Worm (Caenorhabditis elegans) whole organism, L4 larva: ENCODE data around the gene Y37H2A.14.

ENCODE experiments used
- D1046.2 ChIP-seq: fragments of 200-800 bp; sonication (Bioruptor generic); IDR thresholded peaks from 2 replicates; pipeline ENCODE4 v1.3.6; 2022; ENCODE audit warnings: missing genetic modification characterization, missing compliant biosample characterization
- F10B5.3 ChIP-seq: sonication (generic microtip); optimal IDR thresholded peaks from 2 replicates; lab custom pipeline; 2016; ENCODE audit warnings: mild to moderate bottlenecking, missing genetic modification characterization, missing compliant biosample characterization
- F37D6.2 ChIP-seq: sonication (generic microtip); optimal IDR thresholded peaks from 2 replicates; lab custom pipeline; 2016; ENCODE audit warnings: mild to moderate bottlenecking, missing genetic modification characterization, missing compliant biosample characterization
- F44E2.7 ChIP-seq: fragments of 200-800 bp; sonication (Bioruptor generic); IDR thresholded peaks from 2 replicates; pipeline ENCODE4 v2.1.2; 2022; ENCODE audit warnings: missing genetic modification characterization, missing compliant biosample characterization
- T20F7.1 ChIP-seq: fragments of 200-800 bp; sonication (Bioruptor generic); optimal IDR thresholded peaks from 2 replicates; lab custom pipeline; 2018; ENCODE audit warnings: mild to moderate bottlenecking, missing genetic modification characterization, missing compliant biosample characterization
- Y105C5A.15 ChIP-seq: fragments of 200-800 bp; sonication (Bioruptor generic); IDR thresholded peaks from 2 replicates; pipeline ENCODE4 v1.3.6; 2022; ENCODE audit warnings: missing genetic modification characterization, missing compliant biosample characterization
- Y5F2A.4 ChIP-seq: fragments of 200-800 bp; sonication (Bioruptor generic); optimal IDR thresholded peaks from 2 replicates; lab custom pipeline; 2018; ENCODE audit warnings: mild to moderate bottlenecking, missing genetic modification characterization, missing compliant biosample characterization
- Y75B8A.6 ChIP-seq: fragments of 200-800 bp; sonication (Bioruptor generic); IDR thresholded peaks from 2 replicates; pipeline ENCODE4 v1.3.6; 2022; ENCODE audit warnings: missing genetic modification reagents, missing genetic modification characterization, missing compliant biosample characterization
- ZK337.2 ChIP-seq: fragments of 200-800 bp; sonication (Bioruptor generic); IDR thresholded peaks from 2 replicates; pipeline ENCODE4 v1.3.6; 2022; ENCODE audit warnings: missing genetic modification reagents, missing genetic modification characterization, missing compliant biosample characterization
- aha-1 ChIP-seq: fragments of 150-350 bp; peaks from one replicate; lab custom pipeline; 2014; ENCODE audit warnings: missing biosample characterization, missing genetic modification characterization
- attf-4 ChIP-seq: sonication (generic microtip); optimal IDR thresholded peaks from 3 replicates; lab custom pipeline; 2017; ENCODE audit warnings: missing biosample characterization, missing genetic modification characterization
- ceh-82 ChIP-seq: sonication (generic microtip); optimal IDR thresholded peaks from 2 replicates; lab custom pipeline; 2017; ENCODE audit warnings: missing biosample characterization, missing genetic modification characterization
- ces-1 ChIP-seq: fragments of 150-350 bp; sonication (generic microtip); optimal IDR thresholded peaks from 4 replicates; lab custom pipeline; 2014; ENCODE audit warnings: missing biosample characterization, missing genetic modification reagents, missing genetic modification characterization
- dmd-6 ChIP-seq: fragments of 200-800 bp; sonication (Bioruptor generic); IDR thresholded peaks from 2 replicates; pipeline ENCODE4 v1.3.6; 2022; ENCODE audit warnings: missing genetic modification reagents, missing genetic modification characterization, missing compliant biosample characterization
- dve-1 ChIP-seq: sonication (generic microtip); optimal IDR thresholded peaks from 2 replicates; lab custom pipeline; 2017; ENCODE audit warnings: antibody characterized with exemption, mild to moderate bottlenecking, missing genetic modification characterization, missing compliant biosample characterization; ENCODE audit not compliant: insufficient read depth
- egl-43 ChIP-seq: fragments of 200-800 bp; sonication (Bioruptor generic); IDR thresholded peaks from 2 replicates; pipeline ENCODE4 v1.3.6; 2022; ENCODE audit warnings: missing genetic modification reagents, missing genetic modification characterization, missing compliant biosample characterization
- fkh-10 ChIP-seq: fragments of 150-350 bp; optimal IDR thresholded peaks from 2 replicates; lab custom pipeline; 2014; ENCODE audit warnings: missing biosample characterization, missing genetic modification reagents, missing genetic modification characterization
- hlh-11 ChIP-seq: fragments of 200-800 bp; sonication (Bioruptor generic); optimal IDR thresholded peaks from 2 replicates; lab custom pipeline; 2018; ENCODE audit warnings: mild to moderate bottlenecking, missing genetic modification characterization, missing compliant biosample characterization
- hmg-1.1 ChIP-seq: fragments of 200-800 bp; sonication (Bioruptor generic); IDR thresholded peaks from 2 replicates; pipeline ENCODE4 v1.3.6; 2022; ENCODE audit warnings: missing genetic modification reagents, missing genetic modification characterization, missing compliant biosample characterization
- lin-29 ChIP-seq: fragments of 200-800 bp; sonication (Bioruptor generic); IDR thresholded peaks from 2 replicates; pipeline ENCODE4 v1.3.6; 2022; ENCODE audit warnings: missing genetic modification reagents, missing genetic modification characterization, missing compliant biosample characterization
- lin-38 ChIP-seq: fragments of 200-800 bp; sonication (Bioruptor generic); IDR thresholded peaks from 2 replicates; pipeline ENCODE4 v1.3.6; 2022; ENCODE audit warnings: missing genetic modification reagents, missing genetic modification characterization, missing compliant biosample characterization
- lin-39 ChIP-seq: fragments of 150-350 bp; optimal IDR thresholded peaks from 2 replicates; lab custom pipeline; 2014; ENCODE audit warnings: missing biosample characterization, missing genetic modification reagents, missing genetic modification characterization
- lsy-2 ChIP-seq, 2 experiments: fragments of 150-350 bp in 1 of 2; sonication (generic microtip) in 1 of 2; optimal IDR thresholded peaks; 2 replicates each; lab custom pipeline; 2014 to 2017; ENCODE audit warnings: missing biosample characterization in 2 of 2, missing genetic modification characterization in 2 of 2
- mdt-29 ChIP-seq: fragments of 200-800 bp; sonication (Bioruptor generic); IDR thresholded peaks from 2 replicates; pipeline ENCODE4 v1.3.6; 2022; ENCODE audit warnings: missing genetic modification reagents, missing genetic modification characterization, missing compliant biosample characterization
- mep-1 ChIP-seq: fragments of 150-350 bp; sonication (generic microtip); optimal IDR thresholded peaks from 3 replicates; lab custom pipeline; 2014; ENCODE audit warnings: missing biosample characterization, missing genetic modification characterization
- mes-2 ChIP-seq: sonication (generic microtip); optimal IDR thresholded peaks from 2 replicates; lab custom pipeline; 2016; ENCODE audit warnings: missing genotype, mild to moderate bottlenecking, missing genetic modification characterization, missing compliant biosample characterization; ENCODE audit not compliant: poor library complexity, severe bottlenecking
- nhr-10 ChIP-seq: fragments of 150-350 bp; optimal IDR thresholded peaks from 2 replicates; lab custom pipeline; 2014; ENCODE audit warnings: missing biosample characterization, missing genetic modification characterization
- nhr-41 ChIP-seq: fragments of 200-800 bp; sonication (Bioruptor generic); IDR thresholded peaks from 2 replicates; pipeline ENCODE4 v1.3.6; 2022; ENCODE audit warnings: missing genetic modification reagents, missing genetic modification characterization, missing compliant biosample characterization
- nhr-6 ChIP-seq: fragments of 150-350 bp; optimal IDR thresholded peaks from 2 replicates; lab custom pipeline; 2014; ENCODE audit warnings: missing biosample characterization, missing genetic modification characterization
- nhr-76 ChIP-seq: fragments of 150-350 bp; optimal IDR thresholded peaks from 2 replicates; lab custom pipeline; 2014; ENCODE audit warnings: missing biosample characterization, missing genetic modification characterization
- nhr-77 ChIP-seq: fragments of 150-350 bp; optimal IDR thresholded peaks from 2 replicates; lab custom pipeline; 2014; ENCODE audit warnings: missing biosample characterization, missing genetic modification characterization
- pha-4 ChIP-seq, 2 experiments: fragments of 150-350 bp in 1 of 2; fragments of 200-800 bp in 1 of 2; sonication (Bioruptor generic) in 1 of 2; IDR thresholded peaks in 1 of 2; optimal IDR thresholded peaks in 1 of 2; 2 replicates each; pipeline versions ENCODE4 v1.3.6 to Lab custom; 2014 to 2022; ENCODE audit warnings: missing genetic modification characterization in 2 of 2, missing genetic modification reagents in 2 of 2, missing biosample characterization in 1 of 2, missing compliant biosample characterization in 1 of 2
- php-3 ChIP-seq: fragments of 200-800 bp; sonication (Bioruptor generic); IDR thresholded peaks from 2 replicates; pipeline ENCODE4 v1.3.6; 2022; ENCODE audit warnings: missing genetic modification reagents, missing genetic modification characterization, missing compliant biosample characterization
- pqm-1 ChIP-seq: sonication (generic microtip); optimal IDR thresholded peaks from 2 replicates; lab custom pipeline; 2017; ENCODE audit warnings: missing biosample characterization, missing genetic modification characterization
- sdz-12 ChIP-seq: fragments of 200-800 bp; sonication (Bioruptor generic); optimal IDR thresholded peaks from 2 replicates; lab custom pipeline; 2018; ENCODE audit warnings: mild to moderate bottlenecking, missing genetic modification characterization, missing compliant biosample characterization
- set-16 ChIP-seq: fragments of 200-800 bp; sonication (Bioruptor generic); IDR thresholded peaks from 2 replicates; pipeline ENCODE4 v1.3.6; 2022; ENCODE audit warnings: missing genetic modification reagents, missing genetic modification characterization, missing compliant biosample characterization
- snpc-1.2 ChIP-seq: fragments of 200-800 bp; sonication (Bioruptor generic); IDR thresholded peaks from 2 replicates; pipeline ENCODE4 v1.3.6; 2022; ENCODE audit warnings: missing genetic modification reagents, missing genetic modification characterization, missing compliant biosample characterization
- unc-39 ChIP-seq: sonication (generic microtip); optimal IDR thresholded peaks from 2 replicates; lab custom pipeline; 2017; ENCODE audit warnings: missing biosample characterization, missing genetic modification characterization
- zip-11 ChIP-seq: fragments of 200-800 bp; sonication (Bioruptor generic); IDR thresholded peaks from 2 replicates; pipeline ENCODE4 v1.3.6; 2022; ENCODE audit warnings: missing genetic modification characterization, missing compliant biosample characterization
- zip-2 ChIP-seq: fragments of 150-350 bp; optimal IDR thresholded peaks from 2 replicates; lab custom pipeline; 2014; ENCODE audit warnings: missing biosample characterization, missing genetic modification characterization

Y37H2A.14 gene

ce11 chrV:18143445-18143844 lies at the start of gene Y37H2A.14:
Gene Y37H2A.14, plus strand, starts transcription at chrV:18143745.
- no peak for TF ChIP-seq aha-1
- TF ChIP-seq pqm-1 (tag; lab: Kevin White, UChicago): peak; percentile 22
- no peak for TF ChIP-seq mdt-29 (GFP tag; lab: Robert Waterston, UW)
- TF ChIP-seq T20F7.1 (GFP tag; lab: Kevin White, UChicago): no peak
- no peak for TF ChIP-seq F37D6.2 (tag; lab: Kevin White, UChicago)
- TF ChIP-seq Y75B8A.6 (GFP tag; lab: Robert Waterston, UW): no peak
- TF ChIP-seq hlh-11: no peak
- no peak for TF ChIP-seq attf-4 (tag; lab: Kevin White, UChicago)

ce11 chrV:18093941-18094340 lies 49.6 kb upstream of the Y37H2A.14 start:
- no peak for TF ChIP-seq ZK337.2 (GFP tag; lab: Robert Waterston, UW)
- no peak for TF ChIP-seq zip-11 (GFP tag; lab: Robert Waterston, UW)
- TF ChIP-seq snpc-1.2 (GFP tag; lab: Robert Waterston, UW): no peak
- TF ChIP-seq unc-39 (tag; lab: Kevin White, UChicago): no peak
- TF ChIP-seq hmg-1.1 (GFP tag; lab: Robert Waterston, UW): no peak
- no peak for TF ChIP-seq nhr-77

ce11 chrV:18098387-18098786 lies 45.2 kb upstream of the Y37H2A.14 start, which contains the start of gene par-4:
Gene par-4, plus strand, starts transcription at chrV:18098687.
- TF ChIP-seq snpc-1.2 (GFP tag; lab: Robert Waterston, UW) (no peak), mep-1 (tag; lab: Kevin White, UChicago) (no peak), sdz-12 (GFP tag; lab: Kevin White, UChicago) (no peak), dmd-6 (GFP tag; lab: Robert Waterston, UW) (no peak), Y105C5A.15 (GFP tag; lab: Robert Waterston, UW) (no peak), php-3 (GFP tag; lab: Robert Waterston, UW) (no peak), nhr-76 (no peak), set-16 (GFP tag; lab: Robert Waterston, UW) (no peak), hmg-1.1 (GFP tag; lab: Robert Waterston, UW) (no peak), mes-2 (tag; lab: Kevin White, UChicago) (no peak), nhr-10 (tag; lab: Kevin White, UChicago) (no peak), attf-4 (tag; lab: Kevin White, UChicago) (no peak), D1046.2 (GFP tag; lab: Robert Waterston, UW) (no peak), F44E2.7 (no peak), ces-1 (GFP tag; lab: Kevin White, UChicago) (no peak), Y5F2A.4 (GFP tag; lab: Kevin White, UChicago) (no peak), zip-2 (tag; lab: Kevin White, UChicago) (no peak)

- TF ChIP-seq pha-4 (GFP tag; IDR thresholded peaks at IDR 0.05; lab: Robert Waterston, UW): no peak
- TF ChIP-seq pha-4 (tag; optimal IDR thresholded peaks at IDR 0.05; lab: Kevin White, UChicago): no peak
- TF ChIP-seq ceh-82 (tag; lab: Kevin White, UChicago): no peak
- no peak for TF ChIP-seq fkh-10 (GFP tag; lab: Kevin White, UChicago)
- peak; percentile 72 for TF ChIP-seq aha-1
- no peak for TF ChIP-seq lsy-2 (tag; optimal IDR thresholded peaks at IDR 0.05; lab: Kevin White, UChicago)
- no peak for TF ChIP-seq lin-38 (GFP tag; lab: Robert Waterston, UW)
- no peak for TF ChIP-seq nhr-41
- no peak for TF ChIP-seq lin-39 (tag; lab: Kevin White, UChicago)
- TF ChIP-seq F10B5.3 (tag; lab: Kevin White, UChicago): no peak
- TF ChIP-seq set-16 (GFP tag; lab: Robert Waterston, UW): peak; percentile 72
- no peak for TF ChIP-seq nhr-6 (tag; lab: Kevin White, UChicago)
- TF ChIP-seq F37D6.2 (tag; lab: Kevin White, UChicago): no peak
- no peak for TF ChIP-seq Y5F2A.4 (GFP tag; lab: Kevin White, UChicago)
- no peak for TF ChIP-seq dve-1 (tag; lab: Kevin White, UChicago)
- no peak for TF ChIP-seq lin-29
- TF ChIP-seq egl-43 (GFP tag; lab: Robert Waterston, UW): 0 out of 2 replicates have a peak, but pooled peaks have one; percentile 22
- no peak for TF ChIP-seq Y105C5A.15 (GFP tag; lab: Robert Waterston, UW)
- TF ChIP-seq, all 104 proteins: peak for 3
Observed at ce11 chrV:18106055-18106454, 37.5 kb upstream of the Y37H2A.14 start.
